Fruit fly (Drosophila melanogaster): ENCODE measurements around the gene MED27.

Gene MED27

dm6 chr3R:5617923-5618623 lies 36.9 kb upstream of the MED27 start (continued):
- TF ChIP-seq CG4318 (GFP tag; optimal IDR thresholded peaks at IDR 0.05) (no peak), vri (GFP tag; optimal IDR thresholded peaks at IDR 0.05) (no peak), Eip78C (GFP tag) (peak; percentile 76), CG7368 (GFP tag; optimal IDR thresholded peaks at IDR 0.05) (no peak), CG34406 (GFP tag; optimal IDR thresholded peaks at IDR 0.05) (peak; percentile 18), dac (GFP tag; optimal IDR thresholded peaks at IDR 0.05) (peak; percentile 22), CG8319 (GFP tag; optimal IDR thresholded peaks at IDR 0.05) (no peak), pdm3 (GFP tag; optimal IDR thresholded peaks at IDR 0.05) (peak; percentile 51), CG8119 (GFP tag; IDR thresholded peaks at IDR 0.05) (peak; percentile 59; the same call in 2 of the 3 replicates), topi (GFP tag; optimal IDR thresholded peaks at IDR 0.05) (peak; percentile 50), CG8632 (GFP tag; optimal IDR thresholded peaks at IDR 0.05) (peak; percentile 23), Blimp-1 (GFP tag; optimal IDR thresholded peaks at IDR 0.05) (no peak), dsx (GFP tag; optimal IDR thresholded peaks at IDR 0.05; ENCODE audit: poor library complexity, severe bottlenecking) (peak; percentile 2), acj6 (GFP tag; optimal IDR thresholded peaks at IDR 0.05) (peak; percentile 45), net (GFP tag; optimal IDR thresholded peaks at IDR 0.05) (peak; percentile 27), CG3919 (GFP tag; optimal IDR thresholded peaks at IDR 0.05) (peak; percentile 57), CG6276 (GFP tag; optimal IDR thresholded peaks at IDR 0.05) (peak; percentile 34), CG31627 (GFP tag; optimal IDR thresholded peaks at IDR 0.05) (peak; percentile 47), Smox (GFP tag; optimal IDR thresholded peaks at IDR 0.05) (peak; percentile 8)

- peak; percentile 57 for TF ChIP-seq Sox14 (GFP tag; optimal IDR thresholded peaks at IDR 0.05)
- TF ChIP-seq net (GFP tag; optimal IDR thresholded peaks at IDR 0.05): peak; percentile 73
- TF ChIP-seq CG34406 (GFP tag; optimal IDR thresholded peaks at IDR 0.05): peak; percentile 56
- peak; percentile 67 for TF ChIP-seq acj6 (GFP tag; optimal IDR thresholded peaks at IDR 0.05)
- no peak for TF ChIP-seq CG6854 (GFP tag; optimal IDR thresholded peaks at IDR 0.05)
- peak; percentile 58 for TF ChIP-seq CG6276 (GFP tag; optimal IDR thresholded peaks at IDR 0.05)
- peak; percentile 57 for TF ChIP-seq CG11902 (GFP tag; optimal IDR thresholded peaks at IDR 0.05)
- peak in 1 of 2 experiments; percentile 51 for TF ChIP-seq ss (GFP tag; optimal IDR thresholded peaks at IDR 0.05)
- TF ChIP-seq CG3919 (GFP tag; optimal IDR thresholded peaks at IDR 0.05): peak; percentile 75
- TF ChIP-seq CG1621 (tag; optimal IDR thresholded peaks at IDR 0.05): peak; percentile 14
- peak; percentile 90 for TF ChIP-seq svp (GFP tag)
- peak; percentile 69 for TF ChIP-seq CG6808 (GFP tag; optimal IDR thresholded peaks at IDR 0.05)
- peak; percentile 66 for TF ChIP-seq Smox (GFP tag; optimal IDR thresholded peaks at IDR 0.05)
- peak; percentile 16 for TF ChIP-seq CG16779 (tag; optimal IDR thresholded peaks at IDR 0.05)
- TF ChIP-seq Gug (GFP tag; IDR thresholded peaks at IDR 0.05): peak; percentile 51
- TF ChIP-seq fd85E (GFP tag; optimal IDR thresholded peaks at IDR 0.05): peak; percentile 15
- peak; percentile 61 for TF ChIP-seq Hr39 (GFP tag; optimal IDR thresholded peaks at IDR 0.05)
- peak; percentile 61 for TF ChIP-seq Sox102F (GFP tag; optimal IDR thresholded peaks at IDR 0.05)
- TF ChIP-seq Met (GFP tag; optimal IDR thresholded peaks at IDR 0.05): peak; percentile 69
- TF ChIP-seq CG31627 (GFP tag; optimal IDR thresholded peaks at IDR 0.05): peak; percentile 65
- peak; percentile 81 for TF ChIP-seq fkh (GFP tag; optimal IDR thresholded peaks at IDR 0.05)
- TF ChIP-seq CG15336 (GFP tag; IDR thresholded peaks at IDR 0.05): no peak
- TF ChIP-seq CG3032 (tag; optimal IDR thresholded peaks at IDR 0.05): peak; percentile 23
- TF ChIP-seq pdm3 (GFP tag; optimal IDR thresholded peaks at IDR 0.05): peak; percentile 57
- TF ChIP-seq CG6163 (GFP tag; IDR thresholded peaks at IDR 0.05): peak; percentile 76
- TF ChIP-seq lz (GFP tag; optimal IDR thresholded peaks at IDR 0.05): peak; percentile 51
- peak; percentile 86 for TF ChIP-seq CG32006 (GFP tag; optimal IDR thresholded peaks at IDR 0.05)
- peak; percentile 50 for TF ChIP-seq fd59A (GFP tag; optimal IDR thresholded peaks at IDR 0.05)
- peak; percentile 54 for TF ChIP-seq achi (GFP tag; optimal IDR thresholded peaks at IDR 0.05)
- peak; percentile 65 for TF ChIP-seq eg (GFP tag; IDR thresholded peaks at IDR 0.05)
- peak; percentile 65 for TF ChIP-seq CG8632 (GFP tag; optimal IDR thresholded peaks at IDR 0.05)
- TF ChIP-seq spab (GFP tag; optimal IDR thresholded peaks at IDR 0.05): peak; percentile 48
- TF ChIP-seq CG8119 (GFP tag; IDR thresholded peaks at IDR 0.05): peak; percentile 60; the same call in 1 of the 3 replicates
- TF ChIP-seq Sox15 (GFP tag; optimal IDR thresholded peaks at IDR 0.05): peak; percentile 54
- TF ChIP-seq CG11294 (GFP tag; IDR thresholded peaks at IDR 0.05): no peak
- no peak for TF ChIP-seq dsx (GFP tag; optimal IDR thresholded peaks at IDR 0.05; ENCODE audit: poor library complexity, severe bottlenecking)
- peak; percentile 73 for TF ChIP-seq CG4318 (GFP tag; optimal IDR thresholded peaks at IDR 0.05)
- TF ChIP-seq OdsH (GFP tag; optimal IDR thresholded peaks at IDR 0.05): peak; percentile 58
- peak; percentile 49 for TF ChIP-seq CG10669 (GFP tag; optimal IDR thresholded peaks at IDR 0.05)
Measured at dm6 chr3R:5620387-5620956, 34.5 kb upstream of the MED27 start.
